Worm (Caenorhabditis elegans) whole organism, L4/young adult: ENCODE results near the gene snr-5.

Experiments used
- W03F9.2 ChIP-seq: fragments of 150-350 bp; optimal IDR thresholded peaks from 2 replicates; lab custom pipeline; 2014; ENCODE audit warnings: missing biosample characterization, missing genetic modification characterization
- dao-5 ChIP-seq: sonication (generic microtip); optimal IDR thresholded peaks from 2 replicates; lab custom pipeline; 2016; ENCODE audit warnings: missing genotype, missing genetic modification characterization, moderate library complexity, missing compliant biosample characterization
- him-1 ChIP-seq: sonication (generic microtip); optimal IDR thresholded peaks from 2 replicates; lab custom pipeline; 2016; ENCODE audit warnings: missing genotype, missing genetic modification reagents, missing genetic modification characterization, missing compliant biosample characterization

The snr-5 gene

DNA sequence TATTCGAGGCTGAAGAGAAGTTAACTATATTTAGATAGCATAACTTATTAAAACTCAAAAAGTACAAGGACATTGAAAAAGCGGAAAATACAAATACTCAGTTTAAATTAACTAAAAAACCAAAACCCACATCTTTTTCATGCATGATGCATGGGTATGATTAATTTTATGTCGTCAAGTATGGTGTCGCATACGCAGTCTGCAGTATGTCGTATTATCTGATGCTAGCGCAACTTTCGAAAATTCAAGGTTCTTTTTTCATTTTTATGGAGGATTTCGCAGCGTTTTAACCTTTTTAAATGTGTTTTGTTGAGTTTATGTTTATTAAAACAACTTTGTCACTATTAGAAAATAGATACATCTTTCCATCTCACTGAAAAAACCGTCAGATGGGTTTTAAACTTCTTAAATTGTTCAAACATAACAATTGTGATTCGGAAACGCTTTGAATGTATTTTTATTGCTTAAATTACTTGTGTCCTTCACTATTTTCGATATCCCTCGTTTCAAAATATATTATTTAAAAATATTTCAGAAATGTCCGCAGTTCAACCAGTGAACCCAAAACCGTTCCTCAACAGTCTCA lies at the start of gene snr-5:
snr-5 (plus strand) TSS at position 536 of the 586 bp plus-strand sequence.
- TF ChIP-seq dao-5 = no peak
- TF ChIP-seq W03F9.2 (tag; lab: Kevin White, UChicago) = no peak

DNA sequence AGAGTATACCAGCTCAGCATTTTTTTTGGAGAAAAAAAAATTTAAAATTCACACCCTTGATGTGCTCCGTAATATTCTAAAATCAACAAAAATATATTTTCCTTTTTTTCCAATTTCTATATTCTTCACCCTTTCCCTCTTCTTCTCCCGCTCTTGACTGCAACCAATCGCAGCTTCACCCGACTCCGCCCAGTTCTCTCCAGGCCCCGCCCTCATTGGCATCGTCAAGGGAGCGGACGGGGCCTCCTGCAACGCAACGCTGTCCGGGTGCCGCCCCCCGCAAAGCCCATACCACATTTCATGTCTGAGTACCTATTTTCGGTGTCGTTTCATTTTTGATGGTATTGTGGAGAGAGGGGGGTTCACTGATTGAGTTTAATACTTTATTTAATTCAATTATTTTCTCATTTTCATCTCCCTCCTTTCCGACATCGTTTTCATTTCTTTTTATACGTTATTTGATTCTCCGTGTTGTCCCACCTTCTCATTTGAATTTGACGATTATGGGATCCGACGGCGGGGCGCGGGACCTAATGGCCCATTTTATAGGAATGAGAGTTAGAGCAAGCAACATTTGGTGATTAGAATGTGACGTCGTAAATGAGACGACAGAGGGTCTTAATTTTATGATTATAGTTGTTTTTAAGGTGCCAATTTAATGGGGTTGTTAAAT lies 49.5 kb upstream of the snr-5 start:
- TF ChIP-seq W03F9.2 (tag; lab: Kevin White, UChicago) (no peak), dao-5 (no peak), him-1 (tag; lab: Kevin White, UChicago) (no peak)

DNA sequence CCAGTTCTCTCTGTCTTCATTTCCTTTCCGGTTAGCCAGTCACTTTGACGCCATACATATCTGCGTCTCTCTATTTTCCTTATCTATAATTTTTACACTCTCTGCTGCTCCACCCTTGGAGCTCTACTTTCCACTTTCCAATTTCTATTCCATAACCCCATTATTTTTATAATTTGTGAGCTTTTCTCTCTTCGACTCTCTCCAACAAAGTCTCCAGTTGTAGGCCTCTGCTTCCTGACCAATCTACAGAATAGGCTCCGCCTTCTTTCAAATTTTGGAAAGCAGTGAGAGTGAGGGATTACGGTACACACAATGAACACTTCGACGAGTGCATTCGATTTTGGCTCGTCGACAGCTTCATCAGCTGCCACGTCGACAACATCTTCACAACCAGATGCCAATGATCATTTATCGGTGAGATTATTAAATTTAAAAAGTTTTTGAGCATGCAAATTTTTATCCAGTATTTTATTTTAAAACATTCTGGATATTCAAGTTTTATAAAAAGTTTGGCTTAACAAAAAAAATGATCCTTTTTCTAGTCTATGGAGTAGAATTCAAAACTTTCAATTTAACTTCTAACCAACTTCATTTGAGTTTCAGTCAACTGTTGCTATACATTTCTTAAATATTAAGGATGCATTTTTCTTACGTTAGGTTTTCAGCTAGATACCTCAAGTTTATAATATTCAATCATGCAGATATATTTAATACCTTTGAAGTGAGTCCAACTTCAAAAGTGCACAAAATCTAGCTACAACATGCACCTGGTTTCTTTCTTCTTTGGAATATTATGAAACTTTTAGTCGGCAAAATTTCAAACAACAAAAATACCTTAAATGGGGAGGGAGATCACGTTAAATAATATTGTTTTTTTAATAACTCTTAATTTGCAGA lies 47.5 kb upstream of the snr-5 start, which contains the start of gene egl-5:
egl-5 (plus strand) TSS at position 216 of the 897 bp plus-strand sequence.
- TF ChIP-seq him-1 (tag; lab: Kevin White, UChicago) (no peak), W03F9.2 (tag; lab: Kevin White, UChicago) (no peak), dao-5 (no peak)

DNA sequence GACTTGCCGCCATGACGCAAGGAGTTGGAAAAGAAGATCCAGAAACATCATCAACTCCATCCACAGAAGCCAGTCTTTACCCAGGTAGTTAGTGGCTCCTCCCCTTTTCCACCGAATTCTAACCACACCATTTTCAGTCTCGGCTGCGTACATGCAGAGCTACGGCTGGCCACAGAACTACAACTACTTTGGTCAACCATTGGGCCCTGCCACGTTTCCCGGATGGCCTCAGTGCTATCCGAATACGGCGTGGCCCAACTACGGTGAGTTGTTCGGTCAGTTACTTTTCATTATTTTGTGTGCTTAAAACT lies 46.9 kb upstream of the snr-5 start:
- TF ChIP-seq dao-5 (no peak), him-1 (tag; lab: Kevin White, UChicago) (no peak), W03F9.2 (tag; lab: Kevin White, UChicago) (no peak)

DNA sequence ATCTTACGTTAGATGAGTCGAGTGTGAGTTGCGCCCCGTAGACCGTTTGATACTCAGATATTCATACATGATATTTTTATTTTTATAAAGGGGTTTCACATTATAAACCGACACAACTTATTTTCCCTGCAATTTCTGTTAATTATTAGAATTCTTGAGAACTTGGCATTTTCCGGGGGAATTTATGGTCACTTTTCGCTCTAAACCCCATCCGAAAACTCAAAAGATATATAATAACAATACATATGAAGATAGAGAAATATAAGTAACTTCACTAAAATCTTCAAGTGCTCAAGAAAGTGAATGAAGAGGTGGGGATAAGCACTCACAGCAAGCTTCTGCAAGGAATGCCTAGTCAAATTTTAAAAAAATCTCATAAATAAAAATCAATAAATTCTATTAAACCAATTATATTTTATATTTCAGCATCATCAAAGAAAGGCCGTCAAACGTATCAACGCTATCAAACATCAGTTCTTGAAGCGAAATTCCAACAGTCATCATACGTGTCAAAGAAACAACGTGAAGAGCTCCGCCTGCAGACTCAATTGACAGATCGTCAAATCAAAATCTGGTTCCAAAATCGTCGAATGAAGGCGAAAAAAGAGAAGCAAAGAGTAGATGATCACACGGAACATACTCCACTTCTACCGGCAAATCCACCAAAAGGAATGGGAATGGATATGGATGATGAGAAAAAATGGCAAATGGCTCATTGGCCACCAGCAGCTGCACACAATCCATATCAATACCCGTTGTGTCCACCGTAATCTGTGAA lies 46.1 kb upstream of the snr-5 start:
- TF ChIP-seq W03F9.2 (tag; lab: Kevin White, UChicago) (no peak), him-1 (tag; lab: Kevin White, UChicago) (no peak), dao-5 (no peak)

DNA sequence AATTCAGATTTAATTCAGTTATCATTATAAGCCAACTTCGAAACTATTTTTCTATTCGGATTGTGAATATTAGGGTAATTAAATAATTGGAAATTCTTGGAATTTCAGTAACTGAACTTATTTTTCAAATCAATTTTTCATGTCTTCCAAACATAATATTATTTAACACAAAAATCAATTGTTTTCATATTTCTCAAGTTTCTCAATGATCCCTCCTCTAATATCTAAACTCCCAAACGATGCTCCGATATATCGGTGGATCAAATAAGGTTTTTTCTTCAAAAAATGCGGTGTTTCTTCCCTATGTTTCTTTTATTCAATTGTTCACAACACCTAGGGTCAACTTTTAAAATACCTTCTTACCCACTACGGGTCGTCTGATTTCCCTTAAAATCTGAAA lies 45.4 kb upstream of the snr-5 start:
- TF ChIP-seq W03F9.2 (tag; lab: Kevin White, UChicago) (no peak), dao-5 (no peak), him-1 (tag; lab: Kevin White, UChicago) (no peak)

DNA sequence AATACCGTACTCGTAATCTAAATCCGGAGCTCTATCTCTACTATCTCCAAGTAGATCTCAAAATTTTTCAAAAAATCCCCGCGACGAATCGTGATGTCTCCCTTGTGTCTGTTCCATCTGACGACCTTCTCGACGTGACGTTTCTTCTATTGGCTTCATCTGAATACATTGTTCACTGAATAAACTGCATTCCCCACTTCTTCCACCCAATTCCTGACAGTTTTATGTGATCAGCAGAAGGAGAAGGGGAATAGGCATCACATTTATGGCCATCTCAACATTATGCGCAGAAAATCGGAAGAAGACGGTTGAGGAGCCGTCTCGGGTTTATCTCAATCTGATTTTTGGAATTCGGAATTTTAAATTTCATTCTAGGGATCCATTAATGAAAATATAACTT lies 42.9 kb upstream of the snr-5 start:
- TF ChIP-seq him-1 (tag; lab: Kevin White, UChicago) (no peak), W03F9.2 (tag; lab: Kevin White, UChicago) (no peak), dao-5 (no peak)

DNA sequence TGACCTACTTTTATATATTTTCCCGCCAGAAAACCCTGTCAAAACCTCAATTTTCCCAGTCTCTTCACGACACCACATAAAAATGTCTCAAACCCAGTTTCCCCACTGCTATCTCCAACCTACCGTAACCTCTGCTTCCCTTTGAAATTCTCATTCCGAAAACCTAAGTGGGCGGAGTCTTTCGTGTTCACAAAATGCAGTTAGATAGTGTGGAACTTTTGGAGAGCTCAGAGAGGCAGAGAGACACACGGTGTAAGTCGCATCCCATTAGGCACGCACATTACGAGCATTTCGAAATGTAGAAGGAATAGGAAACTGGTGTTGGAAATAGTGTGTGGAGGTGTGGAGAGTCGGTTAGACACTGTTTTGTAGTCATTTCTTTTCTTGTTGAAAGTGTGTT lies 42.0 kb upstream of the snr-5 start:
- TF ChIP-seq him-1 (tag; lab: Kevin White, UChicago) (no peak), W03F9.2 (tag; lab: Kevin White, UChicago) (no peak), dao-5 (no peak)

DNA sequence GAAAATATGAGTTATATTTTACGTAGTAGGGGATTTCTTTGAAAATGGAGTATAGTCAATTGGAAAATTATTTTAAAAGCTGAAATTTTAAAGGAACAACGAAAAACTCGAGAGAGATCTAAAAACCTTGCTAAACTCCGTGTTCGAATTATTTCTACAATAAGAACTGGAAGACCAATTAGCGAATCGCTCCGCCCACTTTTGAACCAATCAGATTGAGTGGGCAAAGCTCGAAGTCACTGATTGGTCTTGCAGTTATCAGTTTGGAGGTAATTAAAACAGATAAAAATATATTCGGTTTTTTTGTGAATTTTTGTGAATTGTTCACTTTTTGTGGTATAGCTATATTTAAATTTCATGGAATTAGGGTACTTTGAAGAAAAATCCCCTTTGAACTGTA lies 38.6 kb upstream of the snr-5 start:
- no peak for TF ChIP-seq W03F9.2 (tag; lab: Kevin White, UChicago)
- TF ChIP-seq him-1 (tag; lab: Kevin White, UChicago) = no peak
- TF ChIP-seq dao-5 = no peak

DNA sequence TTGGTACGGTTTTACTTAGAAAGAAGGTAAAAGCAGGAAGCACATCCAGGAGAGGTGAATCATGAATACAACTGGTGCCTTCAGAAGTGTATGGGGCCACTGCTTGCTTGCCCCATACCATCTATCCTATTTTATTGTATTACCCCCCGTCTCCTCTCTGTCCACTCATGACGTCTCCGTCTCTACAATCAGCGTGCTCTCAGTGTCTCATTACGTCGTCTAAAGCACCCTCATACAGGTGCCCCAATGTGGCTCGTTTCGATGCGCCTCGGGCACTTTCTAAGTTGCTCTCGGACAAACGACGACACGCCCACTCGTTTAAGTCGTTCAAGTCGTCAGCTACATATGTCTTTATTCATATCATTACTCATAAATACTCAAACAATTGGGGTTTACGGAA lies 37.8 kb upstream of the snr-5 start:
- TF ChIP-seq W03F9.2 (tag; lab: Kevin White, UChicago) (no peak), him-1 (tag; lab: Kevin White, UChicago) (no peak), dao-5 (no peak)

DNA sequence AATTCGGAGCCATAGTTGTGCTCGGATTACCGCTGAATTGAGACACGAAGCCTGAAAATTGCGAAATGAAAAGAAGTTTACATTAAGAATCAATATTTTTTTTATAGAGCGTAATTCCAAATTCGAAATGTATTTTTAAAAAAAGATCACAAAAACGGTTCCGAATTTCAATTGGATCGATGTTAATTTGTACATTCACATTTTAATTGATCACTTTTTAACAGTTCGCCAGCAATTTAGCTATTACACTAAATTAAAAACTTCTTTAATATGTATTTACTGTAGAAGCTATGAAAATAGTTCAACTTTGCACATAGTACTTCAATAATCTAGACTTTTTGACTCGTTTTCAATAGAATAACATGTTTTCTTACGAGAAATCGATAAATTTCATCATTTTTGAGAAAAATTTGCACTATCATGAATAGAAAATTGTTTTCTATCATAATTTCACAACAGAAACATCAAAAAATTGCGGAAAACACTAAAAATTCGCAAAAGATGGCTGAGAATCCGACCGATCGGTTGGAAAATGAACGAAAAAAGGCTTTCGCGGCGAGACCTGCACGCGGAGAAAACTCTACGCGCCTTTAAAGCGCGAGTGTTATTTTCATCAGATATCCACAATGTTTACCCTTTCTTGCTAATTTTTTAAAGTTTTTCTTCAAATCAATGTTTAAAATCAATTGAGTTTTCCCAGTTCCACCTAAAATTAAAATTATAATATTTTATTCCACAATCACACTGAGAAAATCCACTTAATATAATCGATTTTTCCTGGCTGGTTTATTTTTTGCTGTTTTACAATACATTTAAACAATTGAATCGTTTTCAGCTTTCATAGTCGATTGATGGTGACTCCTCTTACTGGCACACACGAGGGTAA lies 33.1 kb upstream of the snr-5 start, which contains the start of the genes egl-45 and kcmf-1:
egl-45 (minus strand) TSS at position 51 of the 886 bp plus-strand sequence.
kcmf-1 (plus strand) TSS at position 836 of the 886 bp plus-strand sequence.
- TF ChIP-seq W03F9.2 (tag; lab: Kevin White, UChicago) (peak; percentile 50), dao-5 (no peak)

DNA sequence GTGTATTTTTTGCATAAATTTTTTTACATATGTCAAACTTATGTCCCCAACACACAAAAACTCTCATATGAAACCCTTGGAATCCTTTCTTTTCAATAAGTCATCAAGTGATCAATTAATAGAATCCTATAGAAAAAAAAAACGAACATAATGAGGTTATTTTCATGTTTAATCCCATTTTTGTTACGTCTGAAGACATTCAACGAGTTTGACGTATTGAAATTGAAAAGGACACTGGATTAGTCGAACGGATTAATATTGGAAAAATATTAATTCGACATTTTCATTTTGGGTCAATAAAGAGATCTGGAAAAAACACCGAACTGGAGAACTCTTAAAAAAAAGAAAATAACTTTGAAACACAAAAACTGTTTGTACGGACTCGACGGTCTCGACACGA lies 29.4 kb upstream of the snr-5 start:
- TF ChIP-seq W03F9.2 (tag; lab: Kevin White, UChicago) (no peak), him-1 (tag; lab: Kevin White, UChicago) (no peak), dao-5 (no peak)
